ENCODE assay signal across 3 fruit fly cellular contexts in the genomic region with DNA sequence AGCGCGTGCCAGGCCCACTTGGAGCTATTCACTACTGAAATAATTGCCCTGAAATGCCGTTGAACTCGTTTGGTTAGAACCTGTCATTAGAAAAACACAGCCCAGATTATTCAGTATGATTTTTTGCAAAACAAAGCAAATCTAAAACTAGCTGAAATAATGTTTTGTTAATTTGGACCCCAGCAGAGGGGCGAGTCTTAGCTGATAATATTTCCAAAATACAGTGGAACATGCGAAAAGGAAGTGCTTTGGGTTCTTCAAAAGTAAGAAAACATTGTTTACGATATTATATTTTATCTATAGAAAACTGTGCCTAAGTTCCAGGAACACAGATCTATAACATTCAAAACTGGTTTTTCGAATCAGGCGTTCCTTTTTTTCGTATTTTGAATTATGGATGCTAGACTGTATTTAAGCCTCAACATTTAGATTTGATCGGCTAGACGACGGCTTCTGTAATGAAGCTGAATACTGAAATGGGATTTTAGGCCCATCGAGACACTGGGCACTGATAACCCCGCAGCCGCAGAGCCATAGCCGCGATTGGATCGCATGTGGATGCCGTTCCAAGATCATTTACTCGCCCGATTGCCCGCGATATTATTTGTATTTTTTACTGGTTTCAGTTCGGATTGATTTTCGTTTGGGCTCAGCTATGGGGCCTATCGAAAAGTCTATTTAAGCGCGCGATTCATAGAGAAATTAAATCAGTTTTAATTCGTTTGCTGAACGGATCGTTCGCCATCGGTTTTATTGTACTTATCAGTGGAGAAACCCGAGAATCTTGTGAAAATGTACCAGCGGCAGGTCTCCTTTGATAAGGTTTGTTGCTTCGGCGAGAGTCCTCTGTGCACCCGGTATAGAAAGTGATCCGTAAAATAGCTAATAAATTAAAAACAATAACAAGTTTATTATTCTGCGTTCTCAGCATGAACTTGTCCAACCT.
TF ChIP-seq lines count a peak whose summit lies in the region.

Hn (plus strand) TSS at position 619 of the 946 bp plus-strand sequence.

- TF ChIP-seq CTCF in whole organism, embryonic (GFP tag; optimal IDR thresholded peaks at IDR 0.05; lab: Kevin White, UChicago): no peak

TF ChIP-seq in whole organism, embryonic, 481 proteins besides CTCF, POLR2A, EP300 and RAD21 (continues in another document):
- TF ChIP-seq CG32532 (GFP tag; IDR thresholded peaks at IDR 0.05; lab: Robert Waterston, UW) (peak; percentile 64; the same call in 1 of the 2 replicates), CG2120 (GFP tag; optimal IDR thresholded peaks at IDR 0.05; lab: Kevin White, UChicago) (peak; percentile 78), CG10543 (GFP tag; optimal IDR thresholded peaks at IDR 0.05; lab: Kevin White, UChicago) (peak; percentile 20), CG7271 (tag; optimal IDR thresholded peaks at IDR 0.05; lab: Kevin White, UChicago) (no peak), Hmr (GFP tag; optimal IDR thresholded peaks at IDR 0.05; lab: Kevin White, UChicago) (peak; percentile 26), CG13624 (GFP tag; optimal IDR thresholded peaks at IDR 0.05; lab: Kevin White, UChicago) (peak; percentile 18), danr (GFP tag; IDR thresholded peaks at IDR 0.05; lab: Robert Waterston, UW) (no peak), Rfx (GFP tag; IDR thresholded peaks at IDR 0.05; lab: Robert Waterston, UW) (peak; percentile 69), CG11085 (GFP tag; IDR thresholded peaks at IDR 0.05; lab: Robert Waterston, UW) (0 out of 2 replicates have a peak, but pooled peaks have one; percentile 29), lilli (GFP tag; optimal IDR thresholded peaks at IDR 0.05; lab: Kevin White, UChicago) (peak; percentile 17), row (GFP tag; IDR thresholded peaks at IDR 0.05; lab: Robert Waterston, UW) (peak; percentile 39; the same call in 2 of the 3 replicates), CG34224 (GFP tag; IDR thresholded peaks at IDR 0.05; lab: Robert Waterston, UW; ENCODE audit: partially characterized antibody) (peak; percentile 20; the same call in 1 of the 3 replicates), CG10366 (GFP tag; IDR thresholded peaks at IDR 0.05; lab: Robert Waterston, UW) (peak; percentile 20; the same call in 1 of the 2 replicates), CG34376 (GFP tag; optimal IDR thresholded peaks at IDR 0.05; lab: Kevin White, UChicago) (peak; percentile 86), B-H2 (GFP tag; optimal IDR thresholded peaks at IDR 0.05; lab: Kevin White, UChicago) (no peak), Ada2b (GFP tag; IDR thresholded peaks at IDR 0.05; lab: Robert Waterston, UW) (0 out of 2 replicates have a peak, but pooled peaks have one; percentile 8), zen (tag; optimal IDR thresholded peaks at IDR 0.05; lab: Kevin White, UChicago) (no peak), stc (GFP tag; IDR thresholded peaks at IDR 0.05; lab: Robert Waterston, UW) (no peak), bcd (GFP tag; optimal IDR thresholded peaks at IDR 0.05; lab: Kevin White, UChicago) (peak; percentile 23), CG3847 (GFP tag; IDR thresholded peaks at IDR 0.05; lab: Robert Waterston, UW) (no peak; the same call in 1 of the 2 replicates), slbo (GFP tag; IDR thresholded peaks at IDR 0.05; lab: Robert Waterston, UW) (peak; percentile 69), caup (GFP tag; optimal IDR thresholded peaks at IDR 0.05; lab: Kevin White, UChicago; ENCODE audit: severe bottlenecking) (peak; percentile 4), sens (GFP tag; lab: Kevin White, UChicago) (peak; percentile 76), nerfin-1 (tag; optimal IDR thresholded peaks at IDR 0.05; lab: Kevin White, UChicago) (no peak)

TF ChIP-seq in whole organism, prepupa, 60 proteins besides CTCF, POLR2A, EP300 and RAD21:
- TF ChIP-seq Sox15 (GFP tag; optimal IDR thresholded peaks at IDR 0.05; lab: Kevin White, UChicago): no peak
- peak; percentile 97 for TF ChIP-seq svp (GFP tag; lab: Kevin White, UChicago)
TF ChIP-seq in whole organism, prepupa: peak in this region for 1.

TF ChIP-seq in whole organism, wandering third instar larva, 38 proteins besides CTCF, POLR2A, EP300 and RAD21:
- TF ChIP-seq Mio (GFP tag; optimal IDR thresholded peaks at IDR 0.05; lab: Kevin White, UChicago) (no peak), brk (GFP tag; optimal IDR thresholded peaks at IDR 0.05; lab: Kevin White, UChicago) (no peak), ey (GFP tag; optimal IDR thresholded peaks at IDR 0.05; lab: Kevin White, UChicago) (no peak), Rel (GFP tag; optimal IDR thresholded peaks at IDR 0.05; lab: Kevin White, UChicago) (no peak), Rel (tag; optimal IDR thresholded peaks at IDR 0.05; lab: Kevin White, UChicago) (peak; percentile 74), br (GFP tag; optimal IDR thresholded peaks at IDR 0.05; lab: Kevin White, UChicago) (peak; percentile 47), tai (GFP tag; optimal IDR thresholded peaks at IDR 0.05; lab: Kevin White, UChicago) (no peak)
